ENCODE assay signal across 1 fruit fly cellular context in genomic region chr3R:23302178-23302577, dm6.
TF ChIP-seq lines count a peak whose summit lies in the region.

No protein-coding gene starts in this region.

TF ChIP-seq in whole organism, embryonic, 481 proteins besides CTCF, POLR2A, EP300 and RAD21 (continued from another document):
- TF ChIP-seq CG9727 (GFP tag; optimal IDR thresholded peaks at IDR 0.05; lab: Kevin White, UChicago): no peak
- no peak for TF ChIP-seq Atf3 (GFP tag; optimal IDR thresholded peaks at IDR 0.05; lab: Kevin White, UChicago)
